Worm (Caenorhabditis elegans) whole organism, young adult: ENCODE measurements around the gene fbxa-65.

ENCODE experiments used
- B0336.3 ChIP-seq: fragments of 200-800 bp; sonication (Bioruptor generic); IDR thresholded peaks from 2 replicates; pipeline ENCODE4 v1.3.6; 2022; ENCODE audit warnings: missing genetic modification characterization, missing compliant biosample characterization
- F57C9.4 ChIP-seq: sonication (generic microtip); optimal IDR thresholded peaks from 2 replicates; lab custom pipeline; 2017; ENCODE audit warnings: mild to moderate bottlenecking, missing genetic modification characterization, missing compliant biosample characterization
- ama-1 ChIP-seq, 3 experiments: fragments of 150-350 bp in 1 of 3; sonication (generic microtip) in 2 of 3; optimal IDR thresholded peaks; 2 replicates each; lab custom pipeline; 2014 to 2018; ENCODE audit warnings: missing biosample characterization in 2 of 3, missing genetic modification characterization in 2 of 3, missing genetic modification reagents in 2 of 3
- atf-7 ChIP-seq: sonication (generic microtip); optimal IDR thresholded peaks from 2 replicates; lab custom pipeline; 2017; ENCODE audit warnings: mild to moderate bottlenecking, missing genetic modification characterization, missing compliant biosample characterization
- attf-3 ChIP-seq: fragments of 200-800 bp; sonication (Bioruptor generic); conservative IDR thresholded peaks from 2 replicates; pipeline ENCODE4 v1.3.6; 2022; ENCODE audit warnings: missing genetic modification reagents, missing genetic modification characterization, missing compliant biosample characterization
- lin-35 ChIP-seq, 3 experiments: fragments of 150-350 bp in 2 of 3; sonication (generic microtip) in 1 of 3; optimal IDR thresholded peaks; 2 replicates each; lab custom pipeline; 2014 to 2018; ENCODE audit warnings: missing biosample characterization in 3 of 3, missing genetic modification characterization in 3 of 3, missing genetic modification reagents in 3 of 3
- lsl-1 ChIP-seq: fragments of 200-800 bp; sonication (Bioruptor generic); optimal IDR thresholded peaks from 2 replicates; lab custom pipeline; 2018; ENCODE audit warnings: mild to moderate bottlenecking, missing genetic modification characterization, moderate library complexity, missing compliant biosample characterization
- mcd-1 ChIP-seq: fragments of 200-800 bp; sonication (Bioruptor generic); IDR thresholded peaks from 2 replicates; pipeline ENCODE4 v1.3.6; 2022; ENCODE audit warnings: missing genetic modification reagents, missing genetic modification characterization, missing compliant biosample characterization
- snpc-3.4 ChIP-seq: sonication (generic microtip); optimal IDR thresholded peaks from 2 replicates; lab custom pipeline; 2017; ENCODE audit warnings: missing genetic modification characterization, mild to moderate bottlenecking, missing compliant biosample characterization, antibody characterized with exemption, moderate library complexity, missing genotype, missing genetic modification reagents

ce11 chrV:3372673-3373072 is 26.4 kb upstream of the fbxa-65 start, which contains the start of gene srx-121:
- TF ChIP-seq F57C9.4 (tag; lab: Kevin White, UChicago) (no peak), lsl-1 (GFP tag; lab: Kevin White, UChicago) (no peak), mcd-1 (GFP tag; lab: Robert Waterston, UW) (no peak), atf-7 (no peak), snpc-3.4 (tag; lab: Kevin White, UChicago) (no peak), lin-35 (GFP tag; optimal IDR thresholded peaks at IDR 0.05; lab: Kevin White, UChicago) (no peak), ama-1 (optimal IDR thresholded peaks at IDR 0.05; lab: Kevin White, UChicago) (no peak), ama-1 (GFP tag; optimal IDR thresholded peaks at IDR 0.05; lab: Kevin White, UChicago) (no peak), B0336.3 (GFP tag; lab: Robert Waterston, UW) (no peak), attf-3 (GFP tag; lab: Robert Waterston, UW) (no peak)
